Fruit fly (Drosophila melanogaster) whole organism, prepupa: ENCODE measurements around the gene CG42716.

Experiments
- Blimp-1 ChIP-seq: fragments of 200-800 bp; sonication (Bioruptor generic); optimal IDR thresholded peaks from 3 replicates; lab custom pipeline; 2017; ENCODE audit warnings: missing biosample characterization, missing genetic modification characterization, mild to moderate bottlenecking, moderate library complexity, missing genetic modification reagents
- CG10669 ChIP-seq: fragments of 200-800 bp; sonication (Bioruptor generic); optimal IDR thresholded peaks from 3 replicates; lab custom pipeline; 2018; ENCODE audit warnings: missing biosample characterization, mild to moderate bottlenecking, missing genetic modification characterization, moderate library complexity
- CG11762 ChIP-seq: fragments of 200-800 bp; sonication (Bioruptor generic); optimal IDR thresholded peaks from 3 replicates; lab custom pipeline; 2016; ENCODE audit warnings: missing biosample characterization, missing genetic modification characterization; ENCODE audit not compliant: insufficient read depth
- CG15336 ChIP-seq: fragments of 200-800 bp; sonication (Bioruptor generic); IDR thresholded peaks from 2 replicates; pipeline ENCODE4 v1.3.6; 2022; ENCODE audit warnings: missing biosample characterization, missing genetic modification characterization
- CG16779 ChIP-seq: fragments of 200-800 bp; sonication (Bioruptor generic); optimal IDR thresholded peaks from 3 replicates; lab custom pipeline; 2017; ENCODE audit warnings: missing biosample characterization, mild to moderate bottlenecking, missing genetic modification characterization
- CG3032 ChIP-seq: fragments of 200-800 bp; optimal IDR thresholded peaks from 2 replicates; lab custom pipeline; 2019; ENCODE audit warnings: missing biosample characterization, mild to moderate bottlenecking, missing genetic modification characterization, moderate library complexity
- CG31627 ChIP-seq: fragments of 200-800 bp; sonication (Bioruptor generic); optimal IDR thresholded peaks from 3 replicates; lab custom pipeline; 2016; ENCODE audit warnings: missing biosample characterization, missing genetic modification characterization
- CG32006 ChIP-seq: fragments of 200-800 bp; sonication (Bioruptor generic); optimal IDR thresholded peaks from 3 replicates; lab custom pipeline; 2017; ENCODE audit warnings: missing biosample characterization, mild to moderate bottlenecking, missing genetic modification characterization
- CG34406 ChIP-seq: fragments of 200-800 bp; sonication (Bioruptor generic); optimal IDR thresholded peaks from 3 replicates; lab custom pipeline; 2016; ENCODE audit warnings: missing biosample characterization, missing genetic modification characterization
- CG3919 ChIP-seq: fragments of 200-800 bp; sonication (Bioruptor generic); optimal IDR thresholded peaks from 3 replicates; lab custom pipeline; 2016; ENCODE audit warnings: missing biosample characterization, missing genetic modification characterization
- CG4318 ChIP-seq: fragments of 200-800 bp; sonication (Bioruptor generic); optimal IDR thresholded peaks from 3 replicates; lab custom pipeline; 2017; ENCODE audit warnings: missing biosample characterization, mild to moderate bottlenecking, missing genetic modification characterization
- CG6163 ChIP-seq: fragments of 200-800 bp; sonication (Bioruptor generic); IDR thresholded peaks from 3 replicates; pipeline ENCODE4 v1.3.6; 2022; ENCODE audit warnings: missing biosample characterization, missing genetic modification characterization
- CG6276 ChIP-seq: fragments of 200-800 bp; sonication (Bioruptor generic); optimal IDR thresholded peaks from 2 replicates; lab custom pipeline; 2017; ENCODE audit warnings: missing biosample characterization, mild to moderate bottlenecking, missing genetic modification characterization
- CG6792 ChIP-seq: fragments of 200-800 bp; sonication (Bioruptor generic); optimal IDR thresholded peaks from 3 replicates; lab custom pipeline; 2016; ENCODE audit warnings: missing biosample characterization, missing genetic modification characterization
- CG6854 ChIP-seq: fragments of 200-800 bp; sonication (Bioruptor generic); optimal IDR thresholded peaks from 2 replicates; lab custom pipeline; 2017; ENCODE audit warnings: missing biosample characterization, mild to moderate bottlenecking, missing genetic modification characterization
- CG8119 ChIP-seq: fragments of 200-800 bp; sonication (Bioruptor generic); IDR thresholded peaks from 3 replicates; pipeline ENCODE4 v1.3.6; 2022; ENCODE audit warnings: missing biosample characterization, missing genetic modification characterization
- CG8319 ChIP-seq: fragments of 200-800 bp; sonication (Bioruptor generic); optimal IDR thresholded peaks from 3 replicates; lab custom pipeline; 2016; ENCODE audit warnings: missing biosample characterization, missing genetic modification characterization
- CG8632 ChIP-seq: fragments of 200-800 bp; sonication (Bioruptor generic); optimal IDR thresholded peaks from 3 replicates; lab custom pipeline; 2016; ENCODE audit warnings: missing biosample characterization, missing genetic modification characterization
- Eip75B ChIP-seq: fragments of 200-800 bp; sonication (Bioruptor generic); optimal IDR thresholded peaks from 3 replicates; lab custom pipeline; 2016; ENCODE audit warnings: missing biosample characterization, missing genetic modification characterization
- Eip78C ChIP-seq: fragments of 200-800 bp; sonication (Bioruptor generic); peaks from one replicate; lab custom pipeline; 2016; ENCODE audit warnings: missing biosample characterization, missing genetic modification characterization
- Eip93F ChIP-seq: fragments of 200-800 bp; sonication (Bioruptor generic); optimal IDR thresholded peaks from 2 replicates; lab custom pipeline; 2016; ENCODE audit warnings: missing biosample characterization, mild to moderate bottlenecking, missing genetic modification characterization
- Ets21C ChIP-seq: fragments of 200-800 bp; sonication (Bioruptor generic); optimal IDR thresholded peaks from 3 replicates; lab custom pipeline; 2016; ENCODE audit warnings: missing biosample characterization, missing genetic modification characterization
- Ets96B ChIP-seq: fragments of 200-800 bp; optimal IDR thresholded peaks from 2 replicates; lab custom pipeline; 2019; ENCODE audit warnings: missing biosample characterization, mild to moderate bottlenecking, missing genetic modification characterization, moderate library complexity
- Gug ChIP-seq: fragments of 200-800 bp; sonication (Bioruptor generic); IDR thresholded peaks from 2 replicates; pipeline ENCODE4 v1.3.6; 2022; ENCODE audit warnings: missing biosample characterization, missing genetic modification characterization
- Hr38 ChIP-seq: sonication (Bioruptor generic); optimal IDR thresholded peaks from 2 replicates; lab custom pipeline; 2016; ENCODE audit warnings: missing biosample characterization, missing genetic modification characterization
- Hr39 ChIP-seq: fragments of 200-800 bp; sonication (Bioruptor generic); optimal IDR thresholded peaks from 2 replicates; lab custom pipeline; 2016; ENCODE audit warnings: missing biosample characterization, missing genetic modification characterization
- Hr4 ChIP-seq: fragments of 200-800 bp; sonication (Bioruptor generic); optimal IDR thresholded peaks from 3 replicates; lab custom pipeline; 2016; ENCODE audit warnings: missing biosample characterization, missing genetic modification characterization
- Lpt ChIP-seq: fragments of 200-800 bp; sonication (Bioruptor generic); optimal IDR thresholded peaks from 3 replicates; lab custom pipeline; 2016; ENCODE audit warnings: missing biosample characterization, missing genetic modification characterization
- Met ChIP-seq: fragments of 200-800 bp; sonication (Bioruptor generic); optimal IDR thresholded peaks from 3 replicates; lab custom pipeline; 2016; ENCODE audit warnings: missing biosample characterization, missing genetic modification characterization
- OdsH ChIP-seq: fragments of 200-800 bp; sonication (Bioruptor generic); optimal IDR thresholded peaks from 3 replicates; lab custom pipeline; 2016; ENCODE audit warnings: missing biosample characterization, missing genetic modification characterization
- Smox ChIP-seq: fragments of 200-800 bp; sonication (Bioruptor generic); optimal IDR thresholded peaks from 3 replicates; lab custom pipeline; 2016; ENCODE audit warnings: missing biosample characterization, missing genetic modification characterization
- Sox15 ChIP-seq: fragments of 200-800 bp; sonication (Bioruptor generic); optimal IDR thresholded peaks from 3 replicates; lab custom pipeline; 2016; ENCODE audit warnings: missing biosample characterization, missing genetic modification characterization
- achi ChIP-seq: fragments of 200-800 bp; sonication (Bioruptor generic); optimal IDR thresholded peaks from 3 replicates; lab custom pipeline; 2016; ENCODE audit warnings: missing biosample characterization, missing genetic modification characterization
- acj6 ChIP-seq: fragments of 200-800 bp; sonication (Bioruptor generic); optimal IDR thresholded peaks from 3 replicates; lab custom pipeline; 2016; ENCODE audit warnings: missing biosample characterization, missing genetic modification characterization
- cyc ChIP-seq: fragments of 200-800 bp; sonication (Bioruptor generic); optimal IDR thresholded peaks from 3 replicates; lab custom pipeline; 2016; ENCODE audit warnings: missing biosample characterization, missing genetic modification characterization
- dsx ChIP-seq: fragments of 200-800 bp; optimal IDR thresholded peaks from 3 replicates; lab custom pipeline; 2019; ENCODE audit warnings: missing biosample characterization, mild to moderate bottlenecking, missing genetic modification characterization, moderate library complexity; ENCODE audit not compliant: poor library complexity, severe bottlenecking
- esn ChIP-seq: fragments of 200-800 bp; sonication (Bioruptor generic); optimal IDR thresholded peaks from 2 replicates; lab custom pipeline; 2016; ENCODE audit warnings: missing biosample characterization, mild to moderate bottlenecking, missing genetic modification characterization, moderate library complexity
- fd59A ChIP-seq: fragments of 200-800 bp; sonication (Bioruptor generic); optimal IDR thresholded peaks from 2 replicates; lab custom pipeline; 2017; ENCODE audit warnings: missing biosample characterization, mild to moderate bottlenecking, missing genetic modification characterization, missing genetic modification reagents
- fd85E ChIP-seq: fragments of 200-800 bp; sonication (Bioruptor generic); optimal IDR thresholded peaks from 3 replicates; lab custom pipeline; 2016; ENCODE audit warnings: missing biosample characterization, missing genetic modification characterization
- lz ChIP-seq: fragments of 200-800 bp; sonication (Bioruptor generic); optimal IDR thresholded peaks from 3 replicates; lab custom pipeline; 2016; ENCODE audit warnings: missing biosample characterization, missing genetic modification characterization
- net ChIP-seq: fragments of 200-800 bp; sonication (Bioruptor generic); optimal IDR thresholded peaks from 3 replicates; lab custom pipeline; 2016; ENCODE audit warnings: missing biosample characterization, missing genetic modification characterization
- pdm3 ChIP-seq: fragments of 200-800 bp; sonication (Bioruptor generic); optimal IDR thresholded peaks from 3 replicates; lab custom pipeline; 2016; ENCODE audit warnings: missing biosample characterization, missing genetic modification characterization
- salr ChIP-seq, 2 experiments: fragments of 200-800 bp; sonication (Bioruptor generic); optimal IDR thresholded peaks; 3 replicates each; lab custom pipeline; 2016 to 2018; ENCODE audit warnings: missing biosample characterization in 2 of 2, missing genetic modification characterization in 2 of 2, mild to moderate bottlenecking in 1 of 2
- spab ChIP-seq: fragments of 200-800 bp; sonication (Bioruptor generic); optimal IDR thresholded peaks from 2 replicates; lab custom pipeline; 2017; ENCODE audit warnings: missing biosample characterization, mild to moderate bottlenecking, missing genetic modification characterization, missing genetic modification reagents
- ss ChIP-seq, 2 experiments: fragments of 200-800 bp; sonication (Bioruptor generic); optimal IDR thresholded peaks; 2 replicates in 1 of 2; 3 replicates in 1 of 2; lab custom pipeline; 2017 to 2018; ENCODE audit warnings: mild to moderate bottlenecking in 2 of 2, missing biosample characterization in 2 of 2, missing genetic modification characterization in 2 of 2, moderate library complexity in 1 of 2
- svp ChIP-seq: fragments of 200-800 bp; sonication (Bioruptor generic); peaks from one replicate; lab custom pipeline; 2016; ENCODE audit warnings: missing biosample characterization, missing genetic modification characterization
- topi ChIP-seq: fragments of 200-800 bp; sonication (Bioruptor generic); optimal IDR thresholded peaks from 3 replicates; lab custom pipeline; 2016; ENCODE audit warnings: missing biosample characterization, missing genetic modification characterization
- vri ChIP-seq: fragments of 200-800 bp; sonication (Bioruptor generic); optimal IDR thresholded peaks from 3 replicates; lab custom pipeline; 2016; ENCODE audit warnings: missing biosample characterization, mild to moderate bottlenecking, missing genetic modification characterization

CG42716 gene

DNA sequence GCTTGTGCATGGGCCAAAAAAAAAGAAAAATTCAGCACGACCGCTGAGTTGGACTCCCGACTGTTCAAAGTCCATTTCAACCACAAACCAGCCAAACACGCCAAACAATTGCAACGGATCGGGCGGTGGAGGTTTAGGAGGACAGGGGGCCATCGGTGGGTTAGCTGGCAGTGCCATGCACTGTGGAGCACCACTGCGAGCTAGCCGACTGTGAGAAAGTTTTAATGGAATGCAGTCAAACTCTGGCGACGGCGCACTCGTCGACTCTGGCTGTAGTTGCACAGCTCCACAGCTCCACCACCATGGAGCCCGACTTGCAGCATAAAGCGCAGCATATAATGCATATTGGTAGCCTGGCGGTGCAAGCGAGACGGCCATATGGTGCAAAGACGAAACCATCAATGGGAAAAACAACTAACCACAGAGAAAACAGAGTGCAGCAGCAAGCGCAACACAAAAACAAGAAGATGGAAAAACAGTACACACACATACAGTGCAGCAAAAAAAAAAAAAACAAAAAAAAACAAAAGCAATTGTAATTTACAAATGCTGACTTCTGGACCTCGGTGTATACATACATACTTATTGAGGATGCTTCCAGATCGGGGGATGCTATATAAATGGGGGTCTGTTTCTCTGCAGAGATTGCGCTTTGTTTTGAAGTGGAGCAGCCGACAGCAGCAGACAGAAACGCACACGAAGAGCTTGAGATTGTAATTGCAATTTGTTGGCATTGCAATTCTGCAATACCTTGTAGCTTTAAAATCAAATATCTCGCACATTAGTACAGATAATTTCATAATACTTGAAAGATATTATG, 7.9 kb downstream of the CG42716 start (continued):
- peak; percentile 90 for TF ChIP-seq CG6276 (GFP tag; lab: Kevin White, UChicago)
- 0 out of 2 replicates have a peak, but pooled peaks have one; percentile 8 for TF ChIP-seq Gug (GFP tag; lab: Robert Waterston, UW)
- no peak for TF ChIP-seq Eip75B (GFP tag; lab: Kevin White, UChicago)
- TF ChIP-seq CG6792: no peak
- peak; percentile 76 for TF ChIP-seq Eip78C (GFP tag; lab: Kevin White, UChicago)
- TF ChIP-seq CG6854 (GFP tag; lab: Kevin White, UChicago): peak; percentile 93
- TF ChIP-seq salr (GFP tag; optimal IDR thresholded peaks at IDR 0.05; lab: Kevin White, UChicago): peak; percentile 42 to 73
- TF ChIP-seq CG3032 (tag; lab: Kevin White, UChicago): peak; percentile 20
- peak; percentile 15 for TF ChIP-seq pdm3 (GFP tag; lab: Kevin White, UChicago)
- TF ChIP-seq CG34406 (GFP tag; lab: Kevin White, UChicago): no peak
- TF ChIP-seq Hr4 (GFP tag; lab: Kevin White, UChicago): peak; percentile 29
- TF ChIP-seq CG16779 (tag; lab: Kevin White, UChicago): peak; percentile 73
- no peak for TF ChIP-seq Hr39
- peak; percentile 43 for TF ChIP-seq net (GFP tag; lab: Kevin White, UChicago)
- TF ChIP-seq CG8632: peak; percentile 40
- TF ChIP-seq Smox (GFP tag; lab: Kevin White, UChicago): peak; percentile 4
- peak; percentile 2 for TF ChIP-seq esn (GFP tag; lab: Kevin White, UChicago)
- no peak for TF ChIP-seq achi
- TF ChIP-seq Met (GFP tag; lab: Kevin White, UChicago): peak; percentile 22
- TF ChIP-seq dsx (GFP tag; lab: Kevin White, UChicago): peak; percentile 21
- TF ChIP-seq CG4318 (GFP tag; lab: Kevin White, UChicago): no peak
- no peak for TF ChIP-seq CG31627 (GFP tag; lab: Kevin White, UChicago)
- peak; percentile 16 for TF ChIP-seq acj6 (GFP tag; lab: Kevin White, UChicago)
- TF ChIP-seq Sox15 (GFP tag; lab: Kevin White, UChicago): no peak
- TF ChIP-seq Eip93F (GFP tag; lab: Kevin White, UChicago): peak; percentile 59
- peak; percentile 60 for TF ChIP-seq spab (GFP tag; lab: Kevin White, UChicago)
- TF ChIP-seq topi (GFP tag; lab: Kevin White, UChicago): peak; percentile 13
- TF ChIP-seq Lpt (GFP tag; lab: Kevin White, UChicago): peak; percentile 82
- peak; percentile 27 for TF ChIP-seq CG3919
- TF ChIP-seq cyc (GFP tag; lab: Kevin White, UChicago): no peak
- no peak for TF ChIP-seq CG8319 (GFP tag; lab: Kevin White, UChicago)
- no peak for TF ChIP-seq lz (GFP tag; lab: Kevin White, UChicago)
- TF ChIP-seq fd59A (GFP tag; lab: Kevin White, UChicago): no peak
- TF ChIP-seq Blimp-1 (GFP tag; lab: Kevin White, UChicago): peak; percentile 55
- TF ChIP-seq Hr38 (GFP tag; lab: Kevin White, UChicago): no peak
- peak; percentile 24 for TF ChIP-seq OdsH
- TF ChIP-seq ss (GFP tag; optimal IDR thresholded peaks at IDR 0.05; lab: Kevin White, UChicago): peak; percentile 92 to 96
- TF ChIP-seq, all 60 proteins: peak for 43

DNA sequence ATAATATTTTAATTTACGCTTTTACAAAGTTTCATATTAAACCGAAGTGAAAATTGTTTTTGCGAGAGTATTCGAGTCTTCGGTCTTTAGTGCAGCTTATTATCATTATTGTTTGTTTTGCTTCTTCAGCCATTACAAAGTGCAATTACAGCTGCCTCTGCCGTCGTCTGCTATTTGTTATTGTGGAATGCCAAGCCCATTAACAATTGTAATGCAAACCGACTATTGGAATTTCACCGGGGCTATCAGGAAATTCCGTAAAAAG, 8.4 kb downstream of the CG42716 start:
- TF ChIP-seq svp (GFP tag; lab: Kevin White, UChicago) (no peak), net (GFP tag; lab: Kevin White, UChicago) (no peak), CG6276 (GFP tag; lab: Kevin White, UChicago) (no peak), fd59A (GFP tag; lab: Kevin White, UChicago) (no peak), ss (GFP tag; optimal IDR thresholded peaks at IDR 0.05; lab: Kevin White, UChicago) (no peak), CG10669 (no peak), Ets21C (no peak), dsx (GFP tag; lab: Kevin White, UChicago) (no peak), CG16779 (tag; lab: Kevin White, UChicago) (no peak), CG15336 (GFP tag; lab: Robert Waterston, UW) (0 out of 2 replicates have a peak, but pooled peaks have one; percentile 3), CG8119 (GFP tag; lab: Robert Waterston, UW) (no peak), Hr39 (no peak), achi (no peak), CG6163 (GFP tag; lab: Robert Waterston, UW) (no peak), fd85E (GFP tag; lab: Kevin White, UChicago) (no peak), CG11762 (GFP tag; lab: Kevin White, UChicago) (no peak), Ets96B (tag; lab: Kevin White, UChicago) (no peak), vri (GFP tag; lab: Kevin White, UChicago) (no peak), Met (GFP tag; lab: Kevin White, UChicago) (peak; percentile 19), lz (GFP tag; lab: Kevin White, UChicago) (no peak), acj6 (GFP tag; lab: Kevin White, UChicago) (peak; percentile 28), Eip93F (GFP tag; lab: Kevin White, UChicago) (no peak), CG32006 (GFP tag; lab: Kevin White, UChicago) (peak; percentile 29)
